Worm (Caenorhabditis elegans): ENCODE data around the gene E02H4.4.

DNA sequence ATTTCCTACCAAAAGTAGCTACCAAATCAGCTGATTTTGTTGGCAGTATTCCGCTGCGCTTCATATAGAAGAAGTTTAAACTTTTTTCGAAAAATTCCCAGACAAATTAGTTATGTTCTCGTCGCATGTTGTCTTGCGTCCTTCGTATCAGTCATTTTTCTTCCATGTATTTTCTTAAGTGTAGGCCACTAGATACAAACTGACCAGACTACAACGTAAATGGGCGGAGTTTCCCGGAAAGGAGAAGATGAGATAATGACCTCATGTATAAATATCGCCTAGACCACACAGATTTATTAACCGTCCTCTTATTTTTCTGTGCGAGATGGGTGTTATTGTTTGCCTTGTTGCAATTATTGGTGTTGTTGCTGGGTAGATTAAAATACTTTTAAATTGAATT lies 32.5 kb upstream of the E02H4.4 start, which contains the start of gene cyp-13B2:
- no peak for TF ChIP-seq elt-1 (tag; optimal IDR thresholded peaks at IDR 0.05; ENCODE audit: borderline replicate concordance, insufficient read depth)
- no peak for TF ChIP-seq ceh-39 (tag; optimal IDR thresholded peaks at IDR 0.05)
- no peak for TF ChIP-seq mls-2 (tag; optimal IDR thresholded peaks at IDR 0.05)
- no peak for TF ChIP-seq elt-3 (tag; optimal IDR thresholded peaks at IDR 0.05)
- TF ChIP-seq hlh-1 (tag; optimal IDR thresholded peaks at IDR 0.05), result no peak

Data from whole organism, mixed stage, embryonic.